Worm (Caenorhabditis elegans) whole organism, L4 larva: Measurements from ENCODE around the gene pph-1.

Source experiments
- F37D6.2 ChIP-seq: sonication (generic microtip); optimal IDR thresholded peaks from 2 replicates; lab custom pipeline; 2016; ENCODE audit warnings: mild to moderate bottlenecking, missing genetic modification characterization, missing compliant biosample characterization
- T26A8.4 ChIP-seq: fragments of 200-800 bp; sonication (Bioruptor generic); IDR thresholded peaks from 2 replicates; pipeline ENCODE4 v1.3.6; 2022; ENCODE audit warnings: missing genetic modification characterization, missing compliant biosample characterization
- Y75B8A.6 ChIP-seq: fragments of 200-800 bp; sonication (Bioruptor generic); IDR thresholded peaks from 2 replicates; pipeline ENCODE4 v1.3.6; 2022; ENCODE audit warnings: missing genetic modification reagents, missing genetic modification characterization, missing compliant biosample characterization
- aha-1 ChIP-seq: fragments of 150-350 bp; peaks from one replicate; lab custom pipeline; 2014; ENCODE audit warnings: missing biosample characterization, missing genetic modification characterization
- ceh-20 ChIP-seq: fragments of 200-800 bp; sonication (Bioruptor generic); IDR thresholded peaks from 2 replicates; pipeline ENCODE4 v1.3.6; 2022; ENCODE audit warnings: missing genetic modification reagents, missing genetic modification characterization, missing compliant biosample characterization
- ceh-32 ChIP-seq: sonication (generic microtip); optimal IDR thresholded peaks from 2 replicates; lab custom pipeline; 2016; ENCODE audit warnings: mild to moderate bottlenecking, missing genetic modification characterization, missing compliant biosample characterization; ENCODE audit not compliant: poor library complexity
- cey-2 ChIP-seq: sonication (generic microtip); optimal IDR thresholded peaks from 3 replicates; lab custom pipeline; 2017; ENCODE audit warnings: missing genetic modification characterization, mild to moderate bottlenecking, missing compliant biosample characterization, antibody characterized with exemption, borderline replicate concordance; ENCODE audit not compliant: insufficient read depth
- ctbp-1 ChIP-seq: fragments of 200-800 bp; sonication (Bioruptor generic); IDR thresholded peaks from 2 replicates; pipeline ENCODE4 v1.3.6; 2022; ENCODE audit warnings: missing genetic modification reagents, missing genetic modification characterization, missing compliant biosample characterization
- daf-19 ChIP-seq: fragments of 200-800 bp; sonication (Bioruptor generic); conservative IDR thresholded peaks from 2 replicates; pipeline ENCODE4 v1.3.6; 2022; ENCODE audit warnings: missing genetic modification characterization, missing compliant biosample characterization
- dmd-6 ChIP-seq: fragments of 200-800 bp; sonication (Bioruptor generic); IDR thresholded peaks from 2 replicates; pipeline ENCODE4 v1.3.6; 2022; ENCODE audit warnings: missing genetic modification reagents, missing genetic modification characterization, missing compliant biosample characterization
- dpl-1 ChIP-seq: fragments of 150-350 bp; optimal IDR thresholded peaks from 2 replicates; lab custom pipeline; 2014; ENCODE audit warnings: missing biosample characterization, missing genetic modification reagents, missing genetic modification characterization
- egl-43 ChIP-seq: fragments of 200-800 bp; sonication (Bioruptor generic); IDR thresholded peaks from 2 replicates; pipeline ENCODE4 v1.3.6; 2022; ENCODE audit warnings: missing genetic modification reagents, missing genetic modification characterization, missing compliant biosample characterization
- hlh-11 ChIP-seq: fragments of 200-800 bp; sonication (Bioruptor generic); optimal IDR thresholded peaks from 2 replicates; lab custom pipeline; 2018; ENCODE audit warnings: mild to moderate bottlenecking, missing genetic modification characterization, missing compliant biosample characterization
- hlh-30 ChIP-seq: sonication (generic microtip); optimal IDR thresholded peaks from 2 replicates; lab custom pipeline; 2017; ENCODE audit warnings: antibody characterized with exemption, mild to moderate bottlenecking, missing genetic modification characterization, missing compliant biosample characterization; ENCODE audit not compliant: insufficient read depth
- hmg-1.1 ChIP-seq: fragments of 200-800 bp; sonication (Bioruptor generic); IDR thresholded peaks from 2 replicates; pipeline ENCODE4 v1.3.6; 2022; ENCODE audit warnings: missing genetic modification reagents, missing genetic modification characterization, missing compliant biosample characterization
- lin-1 ChIP-seq: fragments of 200-800 bp; sonication (Bioruptor generic); IDR thresholded peaks from 2 replicates; pipeline ENCODE4 v1.3.6; 2022; ENCODE audit warnings: missing genetic modification reagents, missing genetic modification characterization, missing compliant biosample characterization
- lin-15B ChIP-seq: fragments of 150-350 bp; sonication (generic microtip); optimal IDR thresholded peaks from 3 replicates; lab custom pipeline; 2014; ENCODE audit warnings: missing biosample characterization, missing genetic modification characterization
- lin-39 ChIP-seq: fragments of 150-350 bp; optimal IDR thresholded peaks from 2 replicates; lab custom pipeline; 2014; ENCODE audit warnings: missing biosample characterization, missing genetic modification reagents, missing genetic modification characterization
- lsy-2 ChIP-seq, 2 experiments: fragments of 150-350 bp in 1 of 2; sonication (generic microtip) in 1 of 2; optimal IDR thresholded peaks; 2 replicates each; lab custom pipeline; 2014 to 2017; ENCODE audit warnings: missing biosample characterization in 2 of 2, missing genetic modification characterization in 2 of 2
- mdl-1 ChIP-seq, 2 experiments: fragments of 150-350 bp in 1 of 2; sonication (generic microtip) in 1 of 2; optimal IDR thresholded peaks; 2 replicates each; lab custom pipeline; 2014 to 2017; ENCODE audit warnings: missing biosample characterization in 2 of 2, missing genetic modification characterization in 2 of 2
- mes-2 ChIP-seq: sonication (generic microtip); optimal IDR thresholded peaks from 2 replicates; lab custom pipeline; 2016; ENCODE audit warnings: missing genotype, mild to moderate bottlenecking, missing genetic modification characterization, missing compliant biosample characterization; ENCODE audit not compliant: poor library complexity, severe bottlenecking
- mxl-3 ChIP-seq: fragments of 200-800 bp; sonication (Bioruptor generic); optimal IDR thresholded peaks from 2 replicates; lab custom pipeline; 2018; ENCODE audit warnings: mild to moderate bottlenecking, missing genetic modification characterization, missing compliant biosample characterization
- nhr-10 ChIP-seq: fragments of 150-350 bp; optimal IDR thresholded peaks from 2 replicates; lab custom pipeline; 2014; ENCODE audit warnings: missing biosample characterization, missing genetic modification characterization
- nhr-25 ChIP-seq: sonication (generic microtip); optimal IDR thresholded peaks from 2 replicates; lab custom pipeline; 2017; ENCODE audit warnings: missing genetic modification characterization, mild to moderate bottlenecking, missing compliant biosample characterization, antibody characterized with exemption, moderate library complexity, borderline replicate concordance; ENCODE audit not compliant: insufficient read depth
- nhr-28 ChIP-seq: fragments of 150-350 bp; optimal IDR thresholded peaks from 2 replicates; lab custom pipeline; 2014; ENCODE audit warnings: missing biosample characterization, missing genetic modification characterization
- nhr-48 ChIP-seq: sonication (generic microtip); optimal IDR thresholded peaks from 2 replicates; lab custom pipeline; 2016; ENCODE audit warnings: mild to moderate bottlenecking, missing genetic modification characterization, missing compliant biosample characterization
- nhr-76 ChIP-seq: fragments of 150-350 bp; optimal IDR thresholded peaks from 2 replicates; lab custom pipeline; 2014; ENCODE audit warnings: missing biosample characterization, missing genetic modification characterization
- pqm-1 ChIP-seq: sonication (generic microtip); optimal IDR thresholded peaks from 2 replicates; lab custom pipeline; 2017; ENCODE audit warnings: missing biosample characterization, missing genetic modification characterization
- rbr-2 ChIP-seq: sonication (generic microtip); optimal IDR thresholded peaks from 2 replicates; lab custom pipeline; 2016; ENCODE audit warnings: missing genotype, missing genetic modification characterization, missing compliant biosample characterization
- saeg-2 ChIP-seq: fragments of 200-800 bp; sonication (Bioruptor generic); IDR thresholded peaks from 2 replicates; pipeline ENCODE4 v1.3.6; 2022; ENCODE audit warnings: missing genetic modification reagents, missing genetic modification characterization, missing compliant biosample characterization
- set-16 ChIP-seq: fragments of 200-800 bp; sonication (Bioruptor generic); IDR thresholded peaks from 2 replicates; pipeline ENCODE4 v1.3.6; 2022; ENCODE audit warnings: missing genetic modification reagents, missing genetic modification characterization, missing compliant biosample characterization
- skn-1 ChIP-seq: fragments of 150-350 bp; optimal IDR thresholded peaks from 2 replicates; lab custom pipeline; 2014; ENCODE audit warnings: missing biosample characterization, missing genetic modification characterization
- spr-1 ChIP-seq: sonication (generic microtip); optimal IDR thresholded peaks from 2 replicates; lab custom pipeline; 2016; ENCODE audit warnings: mild to moderate bottlenecking, missing genetic modification characterization, missing compliant biosample characterization
- tra-1 ChIP-seq: fragments of 200-800 bp; sonication (Bioruptor generic); IDR thresholded peaks from 2 replicates; pipeline ENCODE4 v1.3.6; 2022; ENCODE audit warnings: missing genetic modification reagents, missing genetic modification characterization, missing compliant biosample characterization
- unc-62 ChIP-seq, 3 experiments: fragments of 150-350 bp in 1 of 3; sonication (generic microtip); optimal IDR thresholded peaks in 2 of 3; peaks in 1 of 3; 1 replicate in 1 of 3; 2 replicates in 2 of 3; lab custom pipeline; 2014 to 2017; ENCODE audit warnings: missing biosample characterization in 3 of 3, missing genetic modification characterization in 3 of 3, missing genetic modification reagents in 3 of 3, missing genotype in 1 of 3
- vab-7 ChIP-seq: fragments of 200-800 bp; sonication (Bioruptor generic); IDR thresholded peaks from 2 replicates; pipeline ENCODE4 v1.3.6; 2022; ENCODE audit warnings: missing genetic modification reagents, missing genetic modification characterization, missing compliant biosample characterization
- zfp-3 ChIP-seq: fragments of 200-800 bp; sonication (Bioruptor generic); conservative IDR thresholded peaks from 2 replicates; pipeline ENCODE4 v1.3.6; 2022; ENCODE audit warnings: missing genetic modification reagents, missing genetic modification characterization, missing compliant biosample characterization
- ztf-7 ChIP-seq: fragments of 150-350 bp; optimal IDR thresholded peaks from 2 replicates; lab custom pipeline; 2014; ENCODE audit warnings: missing biosample characterization, missing genetic modification characterization

pph-1 gene

ce11 chrV:10716865-10717713 lies 14.7 kb downstream of the pph-1 start:
- TF ChIP-seq lin-15B (tag; lab: Kevin White, UChicago) (no peak), nhr-25 (peak; percentile 92), mxl-3 (peak; percentile 86), nhr-48 (peak; percentile 52), saeg-2 (GFP tag; lab: Robert Waterston, UW) (no peak), egl-43 (GFP tag; lab: Robert Waterston, UW) (peak; percentile 61; the same call in 1 of the 2 replicates), aha-1 (tag; lab: Kevin White, UChicago) (peak; percentile 99), dmd-6 (peak; percentile 20; the same call in 1 of the 2 replicates), rbr-2 (tag; lab: Kevin White, UChicago) (peak; percentile 6), Y75B8A.6 (0 out of 2 replicates have a peak, but pooled peaks have one; percentile 3), mes-2 (tag; lab: Kevin White, UChicago) (peak; percentile 31), hlh-30 (peak; percentile 89), lsy-2 (tag; optimal IDR thresholded peaks at IDR 0.05; lab: Kevin White, UChicago) (peak; percentile 29 to 44), vab-7 (GFP tag; lab: Robert Waterston, UW) (peak; percentile 33; the same call in 1 of the 2 replicates), lin-39 (tag; lab: Kevin White, UChicago) (no peak), tra-1 (peak; percentile 60), F37D6.2 (tag; lab: Kevin White, UChicago) (peak; percentile 8), set-16 (peak; percentile 90), skn-1 (tag; lab: Kevin White, UChicago) (no peak), hlh-11 (peak; percentile 95), nhr-10 (tag; lab: Kevin White, UChicago) (peak; percentile 57), ztf-7 (tag; lab: Kevin White, UChicago) (no peak), T26A8.4 (GFP tag; lab: Robert Waterston, UW) (0 out of 2 replicates have a peak, but pooled peaks have one; percentile 15), unc-62 (GFP tag; optimal IDR thresholded peaks at IDR 0.05 in 1 of 2; lab: Kevin White, UChicago) (peak in 1 of 2 experiments; percentile 98), unc-62 (tag; optimal IDR thresholded peaks at IDR 0.05; lab: Kevin White, UChicago) (no peak), dpl-1 (GFP tag; lab: Kevin White, UChicago) (peak; percentile 24), mdl-1 (tag; optimal IDR thresholded peaks at IDR 0.05; lab: Kevin White, UChicago) (peak; percentile 60 to 91), spr-1 (tag; lab: Kevin White, UChicago) (no peak), pqm-1 (no peak), hmg-1.1 (GFP tag; lab: Robert Waterston, UW) (peak; percentile 15; the same call in 1 of the 2 replicates), nhr-28 (tag; lab: Kevin White, UChicago) (peak; percentile 67), cey-2 (tag; lab: Kevin White, UChicago) (peak; percentile 83), ctbp-1 (no peak)

DNA sequence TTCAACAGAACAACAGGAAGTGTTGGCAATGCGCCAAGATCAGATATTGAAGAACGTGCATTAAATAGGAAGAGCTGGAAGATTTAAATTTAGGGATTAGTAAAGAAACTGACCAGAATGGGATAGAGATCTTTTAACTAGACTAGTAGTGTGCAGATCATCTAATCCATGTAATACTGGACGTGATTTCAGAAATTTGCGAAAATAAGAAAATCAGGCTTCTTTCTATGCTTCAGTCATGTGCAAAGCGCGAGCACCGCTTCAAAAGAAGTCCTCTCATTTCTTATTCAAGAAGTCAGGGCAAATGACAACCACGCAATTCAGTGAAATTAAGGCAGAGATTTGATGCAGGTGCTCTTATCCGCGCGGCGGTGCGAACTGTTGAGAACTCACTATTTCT lies 15.7 kb downstream of the pph-1 start:
- no peak for TF ChIP-seq lin-1
- no peak for TF ChIP-seq daf-19 (GFP tag; lab: Robert Waterston, UW)
- no peak for TF ChIP-seq ceh-32 (tag; lab: Kevin White, UChicago)
- no peak for TF ChIP-seq zfp-3 (GFP tag; lab: Robert Waterston, UW)
- TF ChIP-seq nhr-76 (tag; lab: Kevin White, UChicago) = no peak
- no peak for TF ChIP-seq pqm-1
- no peak for TF ChIP-seq ceh-20 (GFP tag; lab: Robert Waterston, UW)
- no peak for TF ChIP-seq mdl-1 (tag; optimal IDR thresholded peaks at IDR 0.05; lab: Kevin White, UChicago)
- TF ChIP-seq nhr-25 = no peak
